Worm (Caenorhabditis elegans) whole organism, L3 larva: ENCODE results near the gene twk-32.

Source experiments
- fos-1 ChIP-seq: fragments of 150-350 bp; optimal IDR thresholded peaks from 2 replicates; lab custom pipeline; 2014; ENCODE audit warnings: missing biosample characterization, missing genetic modification characterization
- nhr-11 ChIP-seq: fragments of 150-350 bp; optimal IDR thresholded peaks from 2 replicates; lab custom pipeline; 2014; ENCODE audit warnings: missing biosample characterization, missing genetic modification characterization
- unc-62 ChIP-seq: fragments of 150-350 bp; sonication (generic microtip); optimal IDR thresholded peaks from 4 replicates; lab custom pipeline; 2014; ENCODE audit warnings: missing biosample characterization, missing genetic modification reagents, missing genetic modification characterization

DNA sequence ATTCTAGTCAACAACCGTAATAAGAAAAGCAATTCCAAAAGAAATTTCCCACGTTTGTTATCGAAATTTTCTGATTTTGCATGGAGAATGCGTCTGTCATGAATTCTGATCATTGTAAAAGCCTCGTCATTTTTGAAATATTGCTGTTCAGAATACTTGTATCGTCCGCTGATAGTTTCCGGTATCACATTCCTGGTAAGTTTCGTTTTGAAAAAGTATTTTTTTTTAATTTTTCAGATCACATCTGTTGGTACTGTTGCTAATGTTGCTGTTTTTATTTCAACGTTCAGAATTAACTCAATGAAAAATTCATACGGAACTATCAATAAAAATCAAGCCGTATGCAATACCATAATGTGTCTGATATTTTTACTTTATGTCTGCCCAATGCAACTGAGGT lies 44.5 kb downstream of the twk-32 start, which contains the start of gene srx-17:
- TF ChIP-seq nhr-11 (tag; lab: Kevin White, UChicago): no peak
- TF ChIP-seq unc-62 (GFP tag; lab: Kevin White, UChicago): no peak
- TF ChIP-seq fos-1 (tag; lab: Kevin White, UChicago): no peak
